Worm (Caenorhabditis elegans) whole organism, L4 larva: ENCODE results near the gene Y102A11A.9.
A peak's percentile ranks its signal among the peaks of the same experiment; 100 is the strongest.
"Not testable (repeated sequence)": the region's sequence is repeated elsewhere in the genome, so short reads cannot be mapped to it uniquely, and the experiment has no call there.

Experiments used
- D1046.2 ChIP-seq: fragments of 200-800 bp; sonication (Bioruptor generic); IDR thresholded peaks from 2 replicates; pipeline ENCODE4 v1.3.6; 2022; ENCODE audit warnings: missing genetic modification characterization, missing compliant biosample characterization
- F44E2.7 ChIP-seq: fragments of 200-800 bp; sonication (Bioruptor generic); IDR thresholded peaks from 2 replicates; pipeline ENCODE4 v2.1.2; 2022; ENCODE audit warnings: missing genetic modification characterization, missing compliant biosample characterization
- Y48G9A.11 ChIP-seq: fragments of 200-800 bp; sonication (Bioruptor generic); IDR thresholded peaks from 2 replicates; pipeline ENCODE4 v1.3.6; 2022; ENCODE audit warnings: missing genetic modification reagents, missing genetic modification characterization, missing compliant biosample characterization
- Y5F2A.4 ChIP-seq: fragments of 200-800 bp; sonication (Bioruptor generic); optimal IDR thresholded peaks from 2 replicates; lab custom pipeline; 2018; ENCODE audit warnings: mild to moderate bottlenecking, missing genetic modification characterization, missing compliant biosample characterization
- aha-1 ChIP-seq: fragments of 150-350 bp; peaks from one replicate; lab custom pipeline; 2014; ENCODE audit warnings: missing biosample characterization, missing genetic modification characterization
- attf-4 ChIP-seq: sonication (generic microtip); optimal IDR thresholded peaks from 3 replicates; lab custom pipeline; 2017; ENCODE audit warnings: missing biosample characterization, missing genetic modification characterization
- ceh-44 ChIP-seq: fragments of 200-800 bp; sonication (Bioruptor generic); IDR thresholded peaks from 2 replicates; pipeline ENCODE4 v1.3.6; 2022; ENCODE audit warnings: missing genetic modification reagents, missing genetic modification characterization, missing compliant biosample characterization
- ceh-82 ChIP-seq: sonication (generic microtip); optimal IDR thresholded peaks from 2 replicates; lab custom pipeline; 2017; ENCODE audit warnings: missing biosample characterization, missing genetic modification characterization
- daf-16 ChIP-seq, 3 experiments: sonication (generic microtip); optimal IDR thresholded peaks; 2 replicates each; lab custom pipeline; 2016 to 2017; ENCODE audit warnings: missing genetic modification characterization in 3 of 3, missing genetic modification reagents in 3 of 3, mild to moderate bottlenecking in 2 of 3, missing compliant biosample characterization in 2 of 3, missing biosample characterization in 1 of 3, moderate library complexity in 1 of 3
- dmd-6 ChIP-seq: fragments of 200-800 bp; sonication (Bioruptor generic); IDR thresholded peaks from 2 replicates; pipeline ENCODE4 v1.3.6; 2022; ENCODE audit warnings: missing genetic modification reagents, missing genetic modification characterization, missing compliant biosample characterization
- dmd-9 ChIP-seq: fragments of 200-800 bp; sonication (Bioruptor generic); IDR thresholded peaks from 2 replicates; pipeline ENCODE4 v1.3.6; 2022; ENCODE audit warnings: missing genetic modification reagents, missing genetic modification characterization, missing compliant biosample characterization
- fos-1 ChIP-seq: fragments of 150-350 bp; optimal IDR thresholded peaks from 2 replicates; lab custom pipeline; 2014; ENCODE audit warnings: missing biosample characterization, missing genetic modification characterization
- hlh-11 ChIP-seq: fragments of 200-800 bp; sonication (Bioruptor generic); optimal IDR thresholded peaks from 2 replicates; lab custom pipeline; 2018; ENCODE audit warnings: mild to moderate bottlenecking, missing genetic modification characterization, missing compliant biosample characterization
- lim-7 ChIP-seq: fragments of 200-800 bp; sonication (Bioruptor generic); IDR thresholded peaks from 2 replicates; pipeline ENCODE4 v1.3.6; 2022; ENCODE audit warnings: missing genetic modification characterization, missing compliant biosample characterization
- lin-15B ChIP-seq: fragments of 150-350 bp; sonication (generic microtip); optimal IDR thresholded peaks from 3 replicates; lab custom pipeline; 2014; ENCODE audit warnings: missing biosample characterization, missing genetic modification characterization
- lsy-2 ChIP-seq, 2 experiments: fragments of 150-350 bp in 1 of 2; sonication (generic microtip) in 1 of 2; optimal IDR thresholded peaks; 2 replicates each; lab custom pipeline; 2014 to 2017; ENCODE audit warnings: missing biosample characterization in 2 of 2, missing genetic modification characterization in 2 of 2
- mdl-1 ChIP-seq, 2 experiments: fragments of 150-350 bp in 1 of 2; sonication (generic microtip) in 1 of 2; optimal IDR thresholded peaks; 2 replicates each; lab custom pipeline; 2014 to 2017; ENCODE audit warnings: missing biosample characterization in 2 of 2, missing genetic modification characterization in 2 of 2
- nhr-237 ChIP-seq: sonication (generic microtip); optimal IDR thresholded peaks from 2 replicates; lab custom pipeline; 2017; ENCODE audit warnings: missing biosample characterization, missing genetic modification characterization
- nhr-25 ChIP-seq: sonication (generic microtip); optimal IDR thresholded peaks from 2 replicates; lab custom pipeline; 2017; ENCODE audit warnings: missing genetic modification characterization, mild to moderate bottlenecking, missing compliant biosample characterization, antibody characterized with exemption, moderate library complexity, borderline replicate concordance; ENCODE audit not compliant: insufficient read depth
- nhr-28 ChIP-seq: fragments of 150-350 bp; optimal IDR thresholded peaks from 2 replicates; lab custom pipeline; 2014; ENCODE audit warnings: missing biosample characterization, missing genetic modification characterization
- nhr-48 ChIP-seq: sonication (generic microtip); optimal IDR thresholded peaks from 2 replicates; lab custom pipeline; 2016; ENCODE audit warnings: mild to moderate bottlenecking, missing genetic modification characterization, missing compliant biosample characterization
- nhr-77 ChIP-seq: fragments of 150-350 bp; optimal IDR thresholded peaks from 2 replicates; lab custom pipeline; 2014; ENCODE audit warnings: missing biosample characterization, missing genetic modification characterization
- php-3 ChIP-seq: fragments of 200-800 bp; sonication (Bioruptor generic); IDR thresholded peaks from 2 replicates; pipeline ENCODE4 v1.3.6; 2022; ENCODE audit warnings: missing genetic modification reagents, missing genetic modification characterization, missing compliant biosample characterization
- pqm-1 ChIP-seq: sonication (generic microtip); optimal IDR thresholded peaks from 2 replicates; lab custom pipeline; 2017; ENCODE audit warnings: missing biosample characterization, missing genetic modification characterization
- sdz-12 ChIP-seq: fragments of 200-800 bp; sonication (Bioruptor generic); optimal IDR thresholded peaks from 2 replicates; lab custom pipeline; 2018; ENCODE audit warnings: mild to moderate bottlenecking, missing genetic modification characterization, missing compliant biosample characterization
- set-16 ChIP-seq: fragments of 200-800 bp; sonication (Bioruptor generic); IDR thresholded peaks from 2 replicates; pipeline ENCODE4 v1.3.6; 2022; ENCODE audit warnings: missing genetic modification reagents, missing genetic modification characterization, missing compliant biosample characterization
- skn-1 ChIP-seq: fragments of 150-350 bp; optimal IDR thresholded peaks from 2 replicates; lab custom pipeline; 2014; ENCODE audit warnings: missing biosample characterization, missing genetic modification characterization
- snpc-1.2 ChIP-seq: fragments of 200-800 bp; sonication (Bioruptor generic); IDR thresholded peaks from 2 replicates; pipeline ENCODE4 v1.3.6; 2022; ENCODE audit warnings: missing genetic modification reagents, missing genetic modification characterization, missing compliant biosample characterization
- tag-97 ChIP-seq: fragments of 200-800 bp; sonication (Bioruptor generic); IDR thresholded peaks from 2 replicates; pipeline ENCODE4 v1.3.6; 2022; ENCODE audit warnings: missing genetic modification characterization, missing compliant biosample characterization
- tra-1 ChIP-seq: fragments of 200-800 bp; sonication (Bioruptor generic); IDR thresholded peaks from 2 replicates; pipeline ENCODE4 v1.3.6; 2022; ENCODE audit warnings: missing genetic modification reagents, missing genetic modification characterization, missing compliant biosample characterization
- unc-130 ChIP-seq: sonication (generic microtip); optimal IDR thresholded peaks from 2 replicates; lab custom pipeline; 2016; ENCODE audit warnings: missing genetic modification reagents, missing genetic modification characterization, missing compliant biosample characterization
- unc-39 ChIP-seq: sonication (generic microtip); optimal IDR thresholded peaks from 2 replicates; lab custom pipeline; 2017; ENCODE audit warnings: missing biosample characterization, missing genetic modification characterization
- zag-1 ChIP-seq: fragments of 150-350 bp; optimal IDR thresholded peaks from 2 replicates; lab custom pipeline; 2014; ENCODE audit warnings: missing biosample characterization, missing genetic modification characterization
- ztf-11 ChIP-seq: fragments of 150-350 bp; optimal IDR thresholded peaks from 2 replicates; lab custom pipeline; 2014; ENCODE audit warnings: missing biosample characterization, missing genetic modification characterization

The Y102A11A.9 gene

DNA sequence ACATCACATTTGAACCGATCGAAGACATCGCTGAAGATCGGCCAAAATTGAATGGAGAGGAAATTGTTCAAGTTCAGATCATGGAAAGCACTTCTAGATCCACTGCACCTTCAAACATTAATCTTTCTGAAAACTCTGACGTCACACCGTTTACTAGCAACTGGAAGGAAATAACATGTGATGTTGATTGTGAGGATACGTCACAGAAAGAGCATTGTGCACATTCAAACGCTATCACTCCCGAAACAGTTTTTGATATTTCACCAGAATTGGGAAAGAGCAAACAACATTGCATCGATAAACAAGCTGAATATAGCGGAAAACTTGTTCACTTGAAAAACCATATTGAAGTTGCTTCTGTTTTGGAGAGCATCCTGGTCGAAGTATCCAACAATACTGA is 8.6 kb downstream of the Y102A11A.9 start (continued):
- no peak for TF ChIP-seq attf-4
- no peak for TF ChIP-seq tag-97 (GFP tag; lab: Robert Waterston, UW)
- TF ChIP-seq ceh-44 = no peak
- no peak for TF ChIP-seq unc-39
- TF ChIP-seq fos-1 (tag; lab: Kevin White, UChicago) = no peak
- TF ChIP-seq sdz-12 (GFP tag; lab: Kevin White, UChicago) = no peak
- no peak for TF ChIP-seq nhr-25
- no peak for TF ChIP-seq lim-7 (GFP tag; lab: Robert Waterston, UW)
- no peak for TF ChIP-seq Y5F2A.4 (GFP tag; lab: Kevin White, UChicago)
- TF ChIP-seq nhr-48 (tag; lab: Kevin White, UChicago) = no peak
- no peak for TF ChIP-seq D1046.2
- TF ChIP-seq daf-16 (GFP tag; optimal IDR thresholded peaks at IDR 0.05; lab: Kevin White, UChicago) = no peak
- peak; percentile 95 for TF ChIP-seq daf-16 (tag; optimal IDR thresholded peaks at IDR 0.05; lab: Kevin White, UChicago)
- no peak for TF ChIP-seq dmd-6
- TF ChIP-seq zag-1 (tag; lab: Kevin White, UChicago) = no peak
- TF ChIP-seq unc-130 (GFP tag; lab: Kevin White, UChicago) = no peak
- TF ChIP-seq Y48G9A.11 = no peak
- no peak for TF ChIP-seq ztf-11

ce11 chrX:2025405-2025804 is 12.5 kb downstream of the Y102A11A.9 start:
- TF ChIP-seq tra-1 (GFP tag; lab: Robert Waterston, UW) (peak; percentile 64; the same call in 1 of the 2 replicates), php-3 (peak; percentile 67; the same call in 1 of the 2 replicates), daf-16 (tag; optimal IDR thresholded peaks at IDR 0.05; lab: Kevin White, UChicago) (peak; percentile 28), hlh-11 (tag; lab: Kevin White, UChicago) (peak; percentile 10), dmd-6 (peak; percentile 71)
- not testable (repeated sequence) for TF ChIP-seq daf-16 (GFP tag; optimal IDR thresholded peaks at IDR 0.05; lab: Kevin White, UChicago)

DNA sequence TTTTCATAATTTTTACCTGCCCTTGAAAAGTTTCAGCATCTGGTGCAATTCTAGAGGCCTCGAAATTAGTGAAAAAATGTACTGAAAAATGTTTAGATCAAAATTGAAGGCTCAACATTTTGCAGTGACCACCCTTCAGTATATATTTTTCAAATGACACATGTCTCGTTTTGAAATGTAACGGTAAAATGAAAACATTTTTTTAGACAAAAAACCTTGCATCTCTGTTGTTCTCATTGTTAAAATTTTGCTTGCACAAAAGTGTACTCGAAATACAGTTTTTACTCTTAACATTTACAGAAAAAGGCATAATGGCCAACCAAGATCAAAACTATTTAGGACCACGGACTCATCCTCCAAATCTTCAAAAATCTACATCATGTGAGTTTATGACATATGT is 13.4 kb downstream of the Y102A11A.9 start, which contains the start of gene Y102A11A.2:
Y102A11A.2 (plus strand) TSS at position 301 of the 400 bp plus-strand sequence.
- not testable (repeated sequence) for TF ChIP-seq ceh-82 (tag; lab: Kevin White, UChicago); lin-15B (tag; lab: Kevin White, UChicago); php-3

DNA sequence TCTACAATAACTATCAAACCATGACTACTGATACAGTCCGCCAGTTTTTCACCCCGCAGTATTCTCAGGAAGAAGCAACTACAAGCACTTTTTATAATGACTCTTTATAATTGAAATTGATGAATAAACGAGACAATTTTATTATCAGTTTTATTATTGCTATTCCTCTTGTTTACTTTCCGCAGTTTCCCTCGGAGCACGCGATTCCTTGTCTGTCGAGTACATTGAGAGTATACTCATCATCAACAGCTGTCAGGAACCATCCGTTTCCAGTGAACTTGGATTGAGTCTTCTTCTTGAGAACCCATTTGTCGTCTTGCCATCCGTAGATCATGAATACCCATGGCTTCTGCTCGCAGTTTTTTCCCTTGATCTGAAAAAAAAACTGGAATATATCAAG is 17.9 kb downstream of the Y102A11A.9 start:
- TF ChIP-seq php-3 (0 out of 2 replicates have a peak, but pooled peaks have one; percentile 12), daf-16 (GFP tag; optimal IDR thresholded peaks at IDR 0.05; lab: Kevin White, UChicago) (no peak), daf-16 (tag; optimal IDR thresholded peaks at IDR 0.05; lab: Kevin White, UChicago) (peak; percentile 93), skn-1 (tag; lab: Kevin White, UChicago) (no peak), mdl-1 (tag; optimal IDR thresholded peaks at IDR 0.05; lab: Kevin White, UChicago) (no peak), aha-1 (tag; lab: Kevin White, UChicago) (peak; percentile 34)

- peak; percentile 36 for TF ChIP-seq nhr-28 (tag; lab: Kevin White, UChicago)
- TF ChIP-seq pqm-1 (tag; lab: Kevin White, UChicago) = no peak
Measured at ce11 chrX:2031414-2031813, 18.5 kb downstream of the Y102A11A.9 start, which contains the start of gene Y102A11A.5. TSS of gene Y102A11A.5 (minus strand) at chrX:2031588.

DNA sequence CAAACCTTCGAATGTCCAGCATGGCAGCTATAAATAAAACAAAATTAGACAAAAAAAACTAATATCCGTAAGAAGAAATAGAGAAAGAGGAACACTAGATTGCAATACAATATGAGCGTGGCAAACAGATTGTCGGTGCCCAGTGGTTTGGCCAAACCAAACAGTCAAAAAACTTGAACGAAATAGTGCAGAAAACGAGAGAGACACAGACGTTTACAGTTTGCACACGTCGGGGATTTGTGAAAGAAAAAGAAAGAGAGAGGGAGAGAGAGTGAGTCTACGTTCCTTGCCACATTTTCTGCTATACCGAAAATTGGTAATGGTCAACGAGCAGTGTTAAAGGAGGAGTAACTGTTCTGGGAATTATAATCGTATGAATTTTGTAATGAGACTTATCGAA is 22.2 kb downstream of the Y102A11A.9 start, which contains the start of gene ergi-1:
ergi-1 (minus strand) TSS at position 101 of the 400 bp plus-strand sequence.
- no peak for TF ChIP-seq nhr-77 (tag; lab: Kevin White, UChicago)
- no peak for TF ChIP-seq dmd-9 (GFP tag; lab: Robert Waterston, UW)
- no peak for TF ChIP-seq nhr-237 (tag; lab: Kevin White, UChicago)
- no peak for TF ChIP-seq set-16 (GFP tag; lab: Robert Waterston, UW)
- TF ChIP-seq lsy-2 (tag; optimal IDR thresholded peaks at IDR 0.05; lab: Kevin White, UChicago) = no peak
- TF ChIP-seq F44E2.7 = no peak
- TF ChIP-seq nhr-48 (tag; lab: Kevin White, UChicago) = no peak
- no peak for TF ChIP-seq snpc-1.2 (GFP tag; lab: Robert Waterston, UW)
